Worm (Caenorhabditis elegans): ENCODE measurements around the gene glb-21.

Gene glb-21

DNA sequence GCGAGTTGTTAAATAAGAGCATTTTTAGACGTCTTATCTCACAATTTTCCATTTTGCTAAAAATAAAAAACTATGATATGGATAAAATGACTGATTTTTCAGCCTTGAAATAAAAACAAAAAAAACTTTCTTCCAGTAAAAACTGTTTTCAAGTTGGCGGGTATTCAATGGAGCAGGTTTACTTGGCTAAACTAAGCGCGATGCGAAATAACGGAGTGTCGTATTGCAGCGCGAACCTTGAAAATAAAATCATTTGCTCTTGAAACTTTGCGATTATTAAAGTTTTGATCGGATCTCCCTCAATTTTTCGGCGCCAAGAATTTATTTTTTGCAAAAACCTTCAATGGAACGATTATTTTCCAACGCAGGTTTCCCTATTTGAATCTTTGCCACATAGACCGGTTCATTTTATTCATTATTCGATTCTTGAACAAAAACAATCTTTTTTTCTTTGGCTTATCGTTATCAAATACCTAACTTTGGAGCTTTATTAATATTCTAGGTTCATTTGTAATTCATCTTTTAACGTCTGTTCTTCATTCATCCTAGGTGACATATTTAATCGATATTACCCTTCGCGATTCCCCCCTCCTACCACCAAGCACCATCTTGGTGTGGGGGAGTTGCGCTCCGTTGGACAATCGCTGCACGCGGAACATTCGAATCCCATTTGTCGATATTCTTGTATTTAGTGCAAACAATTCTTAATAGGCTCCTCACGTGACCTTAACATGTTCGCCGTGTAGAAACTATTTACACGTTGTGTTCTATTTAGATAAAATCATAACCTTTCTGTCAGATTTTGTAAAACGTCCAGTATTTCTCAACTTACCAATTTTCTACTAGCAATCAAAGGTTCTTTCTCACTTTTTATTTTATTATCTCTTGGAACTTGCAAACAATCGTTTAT lies 23.2 kb upstream of the glb-21 start, which contains the start of the genes orc-5 and cyb-1 (continued):
- TF ChIP-seq nhr-6 (tag; optimal IDR thresholded peaks at IDR 0.05): peak; percentile 72
- TF ChIP-seq ZK546.5 (tag; optimal IDR thresholded peaks at IDR 0.05): no peak
- no peak for TF ChIP-seq nhr-11 (tag; optimal IDR thresholded peaks at IDR 0.05)
- TF ChIP-seq gmeb-1 (tag; optimal IDR thresholded peaks at IDR 0.05): peak; percentile 98
- no peak for TF ChIP-seq nhr-12 (tag; optimal IDR thresholded peaks at IDR 0.05)
- no peak for TF ChIP-seq ama-1 (optimal IDR thresholded peaks at IDR 0.05)
- TF ChIP-seq ztf-4 (tag; optimal IDR thresholded peaks at IDR 0.05): peak; percentile 42
- no peak for TF ChIP-seq nhr-10 (tag; optimal IDR thresholded peaks at IDR 0.05)
- TF ChIP-seq nhr-129 (tag; optimal IDR thresholded peaks at IDR 0.05): peak; percentile 81
- no peak for TF ChIP-seq peb-1 (tag; optimal IDR thresholded peaks at IDR 0.05)
- no peak for TF ChIP-seq ztf-1 (GFP tag; conservative IDR thresholded peaks at IDR 0.05)
- TF ChIP-seq blmp-1 (tag; optimal IDR thresholded peaks at IDR 0.05; ENCODE audit: insufficient read depth): peak; percentile 9
- peak; percentile 93 for TF ChIP-seq unc-55 (GFP tag; optimal IDR thresholded peaks at IDR 0.05)
- no peak for TF ChIP-seq ztf-11 (tag; optimal IDR thresholded peaks at IDR 0.05)
- TF ChIP-seq nhr-21 (tag; optimal IDR thresholded peaks at IDR 0.05): peak; percentile 33

ce11 chrIV:10727734-10728133 lies 16.1 kb upstream of the glb-21 start, which contains the start of gene ZC168.2:
TSS of gene ZC168.2 (plus strand) at chrIV:10728034.
- no peak for TF ChIP-seq sma-3 (GFP tag; optimal IDR thresholded peaks at IDR 0.05)
- no peak for TF ChIP-seq alr-1 (tag; optimal IDR thresholded peaks at IDR 0.05)
- TF ChIP-seq sem-4 (tag; optimal IDR thresholded peaks at IDR 0.05): no peak
- no peak for TF ChIP-seq ztf-1 (GFP tag; conservative IDR thresholded peaks at IDR 0.05)
- TF ChIP-seq mab-5 (tag; optimal IDR thresholded peaks at IDR 0.05): no peak

ce11 chrIV:10718865-10719264 lies 7.3 kb upstream of the glb-21 start:
- no peak for TF ChIP-seq gmeb-1 (tag; optimal IDR thresholded peaks at IDR 0.05)
- no peak for TF ChIP-seq mdl-1 (tag; optimal IDR thresholded peaks at IDR 0.05)
- no peak for TF ChIP-seq nhr-129 (tag; optimal IDR thresholded peaks at IDR 0.05)
- no peak for TF ChIP-seq nhr-10 (tag; optimal IDR thresholded peaks at IDR 0.05)
- TF ChIP-seq mbf-1 (tag; optimal IDR thresholded peaks at IDR 0.05): no peak
- no peak for TF ChIP-seq nhr-12 (tag; optimal IDR thresholded peaks at IDR 0.05)
- TF ChIP-seq R02D3.7 (tag; optimal IDR thresholded peaks at IDR 0.05): no peak

ce11 chrIV:10718075-10718474 lies 6.5 kb upstream of the glb-21 start:
- TF ChIP-seq elt-1 (tag; optimal IDR thresholded peaks at IDR 0.05): peak; percentile 25
- TF ChIP-seq nhr-21 (tag; optimal IDR thresholded peaks at IDR 0.05): no peak

ce11 chrIV:10716348-10716747 lies 4.8 kb upstream of the glb-21 start, which contains the start of gene ncx-3:
TSS of gene ncx-3 (plus strand) at chrIV:10716648.
- no peak for TF ChIP-seq zag-1 (tag; optimal IDR thresholded peaks at IDR 0.05)
- no peak for TF ChIP-seq elt-3 (tag; optimal IDR thresholded peaks at IDR 0.05)
- TF ChIP-seq nhr-12 (tag; optimal IDR thresholded peaks at IDR 0.05): no peak
- no peak for TF ChIP-seq crh-2 (tag; optimal IDR thresholded peaks at IDR 0.05)
- no peak for TF ChIP-seq nhr-11 (tag; optimal IDR thresholded peaks at IDR 0.05)
- TF ChIP-seq egl-27 (tag; optimal IDR thresholded peaks at IDR 0.05): no peak
- no peak for TF ChIP-seq lsy-2 (tag; optimal IDR thresholded peaks at IDR 0.05)
- no peak for TF ChIP-seq nhr-237 (tag; optimal IDR thresholded peaks at IDR 0.05)
- no peak for TF ChIP-seq lin-13 (GFP tag; optimal IDR thresholded peaks at IDR 0.05)
- no peak for TF ChIP-seq unc-55 (GFP tag; optimal IDR thresholded peaks at IDR 0.05)
- TF ChIP-seq mab-5 (tag; optimal IDR thresholded peaks at IDR 0.05): no peak
- TF ChIP-seq blmp-1 (tag; optimal IDR thresholded peaks at IDR 0.05; ENCODE audit: insufficient read depth): no peak
- no peak for TF ChIP-seq unc-39 (tag; optimal IDR thresholded peaks at IDR 0.05)
- TF ChIP-seq nhr-6 (tag; optimal IDR thresholded peaks at IDR 0.05): no peak
- no peak for TF ChIP-seq snpc-4 (tag; optimal IDR thresholded peaks at IDR 0.05)
- no peak for TF ChIP-seq mdl-1 (tag; optimal IDR thresholded peaks at IDR 0.05)
- no peak for TF ChIP-seq nhr-21 (tag; optimal IDR thresholded peaks at IDR 0.05)
- no peak for TF ChIP-seq nhr-10 (tag; optimal IDR thresholded peaks at IDR 0.05)
